Fruit fly (Drosophila melanogaster) whole organism, wandering third instar larva: ENCODE data around the gene Ugt35B1.

Source experiments
- Abd-B ChIP-seq: fragments of >200 bp; optimal IDR thresholded peaks from 2 replicates; lab custom pipeline; 2017; ENCODE audit warnings: missing biosample characterization, missing genetic modification characterization
- CG32264 ChIP-seq: fragments of 200-800 bp; sonication (Bioruptor generic); optimal IDR thresholded peaks from 2 replicates; lab custom pipeline; 2016; ENCODE audit warnings: missing biosample characterization, missing genetic modification characterization
- CG9705 ChIP-seq: fragments of 200-800 bp; sonication (Bioruptor generic); optimal IDR thresholded peaks from 2 replicates; lab custom pipeline; 2018; ENCODE audit warnings: missing biosample characterization, mild to moderate bottlenecking, missing genetic modification characterization
- CrebA ChIP-seq: fragments of 200-800 bp; sonication (Bioruptor generic); optimal IDR thresholded peaks from 2 replicates; lab custom pipeline; 2016; ENCODE audit warnings: missing biosample characterization, mild to moderate bottlenecking, missing genetic modification characterization, borderline replicate concordance
- Dif ChIP-seq: fragments of 200-275, 200-300 bp; sonication (Bioruptor generic); optimal IDR thresholded peaks from 2 replicates; lab custom pipeline; 2018; ENCODE audit warnings: missing biosample characterization, missing genetic modification characterization; ENCODE audit not compliant: partially characterized antibody
- GATAd ChIP-seq: sonication (Bioruptor generic); optimal IDR thresholded peaks from 2 replicates; lab custom pipeline; 2016; ENCODE audit warnings: missing biosample characterization, missing genetic modification characterization
- HLH106 ChIP-seq: fragments of 200-800 bp; optimal IDR thresholded peaks from 3 replicates; lab custom pipeline; 2019; ENCODE audit warnings: missing biosample characterization, mild to moderate bottlenecking, missing genetic modification characterization, moderate library complexity
- Hnf4 ChIP-seq: fragments of 200-800 bp; sonication (Bioruptor generic); optimal IDR thresholded peaks from 2 replicates; lab custom pipeline; 2016; ENCODE audit warnings: missing biosample characterization, mild to moderate bottlenecking, missing genetic modification characterization
- Hr78 ChIP-seq: fragments of >200 bp; optimal IDR thresholded peaks from 2 replicates; lab custom pipeline; 2017; ENCODE audit warnings: missing biosample characterization, missing genetic modification characterization
- Jra ChIP-seq: sonication (Bioruptor generic); optimal IDR thresholded peaks from 2 replicates; lab custom pipeline; 2016; ENCODE audit warnings: missing biosample characterization, missing genetic modification characterization
- Mio ChIP-seq: sonication (Bioruptor generic); optimal IDR thresholded peaks from 2 replicates; lab custom pipeline; 2016; ENCODE audit warnings: missing biosample characterization, missing genetic modification characterization
- Myc ChIP-seq: fragments of >200 bp; optimal IDR thresholded peaks from 2 replicates; lab custom pipeline; 2017
- N ChIP-seq: fragments of >200 bp; optimal IDR thresholded peaks from 2 replicates; lab custom pipeline; 2018; ENCODE audit warnings: missing biosample characterization, missing external identifiers, missing genetic modification characterization
- OdsH ChIP-seq: fragments of 200-800 bp; sonication (Bioruptor generic); optimal IDR thresholded peaks from 2 replicates; lab custom pipeline; 2016; ENCODE audit warnings: missing biosample characterization, mild to moderate bottlenecking, missing genetic modification characterization
- Rel ChIP-seq, 2 experiments: fragments of 200-800 bp; sonication (Bioruptor generic) in 1 of 2; optimal IDR thresholded peaks; 2 replicates in 1 of 2; 3 replicates in 1 of 2; lab custom pipeline; 2016 to 2019; ENCODE audit warnings: mild to moderate bottlenecking in 2 of 2, missing biosample characterization in 2 of 2, missing genetic modification characterization in 2 of 2, moderate library complexity in 1 of 2
- Sp1 ChIP-seq: fragments of 200-800 bp; sonication (Bioruptor generic); optimal IDR thresholded peaks from 3 replicates; lab custom pipeline; 2019; ENCODE audit warnings: missing biosample characterization, mild to moderate bottlenecking, missing genetic modification characterization, moderate library complexity
- Vsx2 ChIP-seq: fragments of 200-300, 225-300 bp; sonication (Bioruptor generic); optimal IDR thresholded peaks from 2 replicates; lab custom pipeline; 2018; ENCODE audit warnings: missing biosample characterization, missing genetic modification characterization; ENCODE audit not compliant: partially characterized antibody
- br ChIP-seq: fragments of 200-800 bp; sonication (Bioruptor generic); optimal IDR thresholded peaks from 2 replicates; lab custom pipeline; 2016; ENCODE audit warnings: missing biosample characterization, missing genetic modification characterization
- brk ChIP-seq: fragments of 200-800 bp; sonication (Bioruptor generic); optimal IDR thresholded peaks from 2 replicates; lab custom pipeline; 2016; ENCODE audit warnings: missing biosample characterization, mild to moderate bottlenecking, missing genetic modification characterization
- dl ChIP-seq, 2 experiments: fragments of 175-275, 200-275 bp in 1 of 2; fragments of 200-275 bp in 1 of 2; sonication (Bioruptor generic); optimal IDR thresholded peaks; lab custom pipeline; 2018; ENCODE audit warnings: mild to moderate bottlenecking in 2 of 2, missing biosample characterization in 2 of 2, missing genetic modification characterization in 2 of 2, moderate library complexity in 2 of 2; ENCODE audit not compliant: partially characterized antibody in 2 of 2, insufficient read depth in 1 of 2
- dmrt93B ChIP-seq: fragments of 200-800 bp; sonication (Bioruptor generic); optimal IDR thresholded peaks from 2 replicates; lab custom pipeline; 2018; ENCODE audit warnings: missing biosample characterization, mild to moderate bottlenecking, missing genetic modification characterization
- dsf ChIP-seq: sonication (Bioruptor generic); optimal IDR thresholded peaks from 2 replicates; lab custom pipeline; 2016; ENCODE audit warnings: missing biosample characterization, missing genetic modification characterization, borderline replicate concordance
- ey ChIP-seq: fragments of 200-800 bp; sonication (Bioruptor generic); optimal IDR thresholded peaks from 2 replicates; lab custom pipeline; 2016; ENCODE audit warnings: missing biosample characterization, missing genetic modification characterization
- foxo ChIP-seq, 2 experiments: fragments of 200-800 bp; sonication (Bioruptor generic); optimal IDR thresholded peaks; 2 replicates in 1 of 2; 3 replicates in 1 of 2; lab custom pipeline; 2016 to 2017; ENCODE audit warnings: missing biosample characterization in 2 of 2, missing genetic modification characterization in 2 of 2
- fru ChIP-seq: fragments of 200-800 bp; sonication (Bioruptor generic); optimal IDR thresholded peaks from 3 replicates; lab custom pipeline; 2016; ENCODE audit warnings: missing biosample characterization, mild to moderate bottlenecking, missing genetic modification characterization
- h ChIP-seq: fragments of 200-800 bp; sonication (Bioruptor generic); optimal IDR thresholded peaks from 3 replicates; lab custom pipeline; 2016; ENCODE audit warnings: missing biosample characterization, mild to moderate bottlenecking, missing genetic modification characterization
- lola ChIP-seq: fragments of >200 bp; optimal IDR thresholded peaks from 2 replicates; lab custom pipeline; 2017; ENCODE audit warnings: missing biosample characterization, missing genetic modification characterization
- pan ChIP-seq: fragments of >200 bp; optimal IDR thresholded peaks from 2 replicates; lab custom pipeline; 2017
- psq ChIP-seq: fragments of 200-800 bp; sonication (Bioruptor generic); optimal IDR thresholded peaks from 3 replicates; lab custom pipeline; 2017; ENCODE audit warnings: missing biosample characterization, mild to moderate bottlenecking, missing genetic modification characterization, moderate library complexity
- rgr ChIP-seq: fragments of 200-800 bp; sonication (Bioruptor generic); optimal IDR thresholded peaks from 3 replicates; lab custom pipeline; 2016; ENCODE audit warnings: missing biosample characterization, mild to moderate bottlenecking, missing genetic modification characterization
- sage ChIP-seq: fragments of 200-800 bp; sonication (Bioruptor generic); optimal IDR thresholded peaks from 2 replicates; lab custom pipeline; 2016; ENCODE audit warnings: missing biosample characterization, mild to moderate bottlenecking, missing genetic modification characterization
- tai ChIP-seq: sonication (Bioruptor generic); optimal IDR thresholded peaks from 2 replicates; lab custom pipeline; 2016; ENCODE audit warnings: missing biosample characterization, missing genetic modification characterization
- usp ChIP-seq: fragments of >200 bp; optimal IDR thresholded peaks from 2 replicates; lab custom pipeline; 2017; ENCODE audit warnings: missing biosample characterization, missing genetic modification characterization
- woc ChIP-seq: sonication (Bioruptor generic); optimal IDR thresholded peaks from 2 replicates; lab custom pipeline; 2016; ENCODE audit warnings: missing biosample characterization, mild to moderate bottlenecking, missing genetic modification characterization

The Ugt35B1 gene

DNA sequence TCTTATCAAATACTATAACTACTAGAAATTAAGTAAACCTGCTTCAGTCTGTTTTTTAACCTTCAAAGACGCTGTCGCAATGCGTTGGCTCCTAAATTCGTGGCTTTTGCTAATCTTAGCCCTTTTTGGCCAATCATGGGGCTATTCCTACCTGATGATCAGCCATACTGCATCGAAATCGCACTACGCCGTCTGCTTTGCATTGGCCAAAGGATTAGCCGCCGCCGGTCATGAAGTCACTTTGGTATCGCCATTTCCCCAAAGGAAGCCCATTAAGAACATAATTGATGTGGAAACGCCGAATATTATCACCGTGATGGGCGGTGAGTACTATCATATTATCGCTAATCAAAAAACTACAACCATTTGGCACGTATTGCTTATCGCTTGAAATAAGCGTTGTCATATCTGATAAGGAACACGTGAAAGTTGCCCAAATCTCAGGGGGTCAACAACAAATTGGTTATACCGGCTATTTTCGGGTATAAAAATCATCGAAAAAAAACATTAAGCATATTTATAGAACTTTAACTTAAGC, 15.4 kb downstream of the Ugt35B1 start, which contains the start of gene Ugt302E1:
Gene Ugt302E1, plus strand, starts transcription at position 51 of the 538 bp plus-strand sequence.
- no peak for TF ChIP-seq woc (GFP tag; lab: Kevin White, UChicago)
- no peak for TF ChIP-seq Myc
- TF ChIP-seq Dif (GFP tag; lab: Kevin White, UChicago), result no peak
- TF ChIP-seq CG9705 (GFP tag; lab: Kevin White, UChicago), result no peak
- TF ChIP-seq Hnf4, result no peak
- TF ChIP-seq Sp1 (GFP tag; lab: Kevin White, UChicago), result no peak
- TF ChIP-seq dsf (GFP tag; lab: Kevin White, UChicago), result no peak
- no peak for TF ChIP-seq N
- no peak for TF ChIP-seq psq
- no peak for TF ChIP-seq CG32264 (GFP tag; lab: Kevin White, UChicago)
- no peak for TF ChIP-seq Mio (GFP tag; lab: Kevin White, UChicago)
- TF ChIP-seq foxo (GFP tag; optimal IDR thresholded peaks at IDR 0.05; lab: Kevin White, UChicago), result no peak
- TF ChIP-seq h (GFP tag; lab: Kevin White, UChicago), result no peak

- TF ChIP-seq dl (GFP tag; optimal IDR thresholded peaks at IDR 0.05; lab: Kevin White, UChicago; ENCODE audit: insufficient read depth in 1 of 2, partially characterized antibody in 2 of 2) (no peak), br (GFP tag; lab: Kevin White, UChicago) (no peak), usp (no peak), rgr (GFP tag; lab: Kevin White, UChicago) (peak; percentile 63), Vsx2 (GFP tag; lab: Kevin White, UChicago) (no peak), foxo (GFP tag; optimal IDR thresholded peaks at IDR 0.05; lab: Kevin White, UChicago) (peak in 1 of 2 experiments; percentile 73), Dif (GFP tag; lab: Kevin White, UChicago) (no peak), CG32264 (GFP tag; lab: Kevin White, UChicago) (no peak), h (GFP tag; lab: Kevin White, UChicago) (peak; percentile 71), psq (peak; percentile 40), woc (GFP tag; lab: Kevin White, UChicago) (peak; percentile 15), GATAd (GFP tag; lab: Kevin White, UChicago) (no peak), Rel (GFP tag; optimal IDR thresholded peaks at IDR 0.05; lab: Kevin White, UChicago) (peak; percentile 46), Rel (tag; optimal IDR thresholded peaks at IDR 0.05; lab: Kevin White, UChicago) (no peak), Hr78 (no peak), dmrt93B (GFP tag; lab: Kevin White, UChicago) (peak; percentile 57), Abd-B (no peak), OdsH (GFP tag; lab: Kevin White, UChicago) (peak; percentile 60), brk (GFP tag; lab: Kevin White, UChicago) (no peak), Sp1 (GFP tag; lab: Kevin White, UChicago) (peak; percentile 62), HLH106 (peak; percentile 73), pan (no peak), ey (GFP tag; lab: Kevin White, UChicago) (no peak), CrebA (GFP tag; lab: Kevin White, UChicago) (no peak), lola (GFP tag; lab: Kevin White, UChicago) (no peak), Jra (GFP tag; lab: Kevin White, UChicago) (no peak), fru (GFP tag; lab: Kevin White, UChicago) (peak; percentile 54), sage (GFP tag; lab: Kevin White, UChicago) (peak; percentile 54), CG9705 (GFP tag; lab: Kevin White, UChicago) (no peak)
- TF ChIP-seq, all 38 proteins: peak for 12
These were observed 16.2 kb downstream of the Ugt35B1 start, which contains the start of gene Ugt302K1 for dm6 chr3R:11153799-11154273. Ugt302K1 (minus strand) TSS chr3R:11153849.

- TF ChIP-seq pan (no peak), Sp1 (GFP tag; lab: Kevin White, UChicago) (no peak), dl (GFP tag; optimal IDR thresholded peaks at IDR 0.05; lab: Kevin White, UChicago; ENCODE audit: insufficient read depth in 1 of 2, partially characterized antibody in 2 of 2) (no peak), fru (GFP tag; lab: Kevin White, UChicago) (no peak), Rel (GFP tag; optimal IDR thresholded peaks at IDR 0.05; lab: Kevin White, UChicago) (no peak), Rel (tag; optimal IDR thresholded peaks at IDR 0.05; lab: Kevin White, UChicago) (no peak), sage (GFP tag; lab: Kevin White, UChicago) (no peak), OdsH (GFP tag; lab: Kevin White, UChicago) (no peak), Vsx2 (GFP tag; lab: Kevin White, UChicago) (no peak), h (GFP tag; lab: Kevin White, UChicago) (no peak), rgr (GFP tag; lab: Kevin White, UChicago) (no peak), tai (GFP tag; lab: Kevin White, UChicago) (no peak), dmrt93B (GFP tag; lab: Kevin White, UChicago) (no peak), Myc (no peak), Abd-B (no peak), Dif (GFP tag; lab: Kevin White, UChicago) (no peak), CG9705 (GFP tag; lab: Kevin White, UChicago) (no peak), foxo (GFP tag; optimal IDR thresholded peaks at IDR 0.05; lab: Kevin White, UChicago) (no peak), ey (GFP tag; lab: Kevin White, UChicago) (no peak)
These were observed 24.9 kb downstream of the Ugt35B1 start, which contains the start of gene CheA86a for dm6 chr3R:11145135-11145534. CheA86a (minus strand) TSS chr3R:11145235.
